Fruit fly (Drosophila melanogaster) whole organism, pupa: ENCODE results near the gene CG15548.

ENCODE experiments used
- CG10348 ChIP-seq: fragments of 200-800 bp; sonication (Bioruptor generic); IDR thresholded peaks from 2 replicates; pipeline ENCODE4 v1.3.6; 2022; ENCODE audit warnings: missing biosample characterization, missing genetic modification characterization
- CG12605 ChIP-seq: fragments of 200-800 bp; sonication (Bioruptor generic); IDR thresholded peaks from 2 replicates; pipeline ENCODE4 v1.3.6; 2022; ENCODE audit warnings: missing biosample characterization, missing genetic modification characterization
- CG17806 ChIP-seq: fragments of 200-800 bp; sonication (Bioruptor generic); optimal IDR thresholded peaks from 2 replicates; lab custom pipeline; 2018; ENCODE audit warnings: missing biosample characterization, mild to moderate bottlenecking, missing genetic modification characterization, moderate library complexity
- CG8301 ChIP-seq: fragments of 200-800 bp; sonication (Bioruptor generic); optimal IDR thresholded peaks from 2 replicates; lab custom pipeline; 2018; ENCODE audit warnings: missing biosample characterization, mild to moderate bottlenecking, missing genetic modification characterization
- EcR ChIP-seq: fragments of 200-800 bp; sonication (Bioruptor generic); optimal IDR thresholded peaks from 3 replicates; lab custom pipeline; 2019; ENCODE audit warnings: missing biosample characterization, missing genetic modification characterization, mild to moderate bottlenecking, moderate library complexity, missing genetic modification reagents
- Pif1A ChIP-seq: fragments of 200-800 bp; sonication (Bioruptor generic); optimal IDR thresholded peaks from 3 replicates; lab custom pipeline; 2016; ENCODE audit warnings: missing biosample characterization, missing genetic modification characterization
- Snoo ChIP-seq: fragments of 200-800 bp; sonication (Bioruptor generic); optimal IDR thresholded peaks from 3 replicates; lab custom pipeline; 2017; ENCODE audit warnings: missing biosample characterization, mild to moderate bottlenecking, missing genetic modification characterization, inconsistent platforms

dm6 chr3R:30933894-30934434 lies 25.5 kb upstream of the CG15548 start:
- TF ChIP-seq EcR (GFP tag; lab: Kevin White, UChicago) (no peak), CG8301 (tag; lab: Kevin White, UChicago) (no peak), CG10348 (GFP tag; lab: Robert Waterston, UW) (no peak), CG12605 (no peak), Snoo (tag; lab: Kevin White, UChicago) (no peak), CG17806 (tag; lab: Kevin White, UChicago) (no peak), Pif1A (GFP tag; lab: Kevin White, UChicago) (no peak)
